Fruit fly (Drosophila melanogaster): Measurements from ENCODE around the gene CG14410.

The CG14410 gene

DNA sequence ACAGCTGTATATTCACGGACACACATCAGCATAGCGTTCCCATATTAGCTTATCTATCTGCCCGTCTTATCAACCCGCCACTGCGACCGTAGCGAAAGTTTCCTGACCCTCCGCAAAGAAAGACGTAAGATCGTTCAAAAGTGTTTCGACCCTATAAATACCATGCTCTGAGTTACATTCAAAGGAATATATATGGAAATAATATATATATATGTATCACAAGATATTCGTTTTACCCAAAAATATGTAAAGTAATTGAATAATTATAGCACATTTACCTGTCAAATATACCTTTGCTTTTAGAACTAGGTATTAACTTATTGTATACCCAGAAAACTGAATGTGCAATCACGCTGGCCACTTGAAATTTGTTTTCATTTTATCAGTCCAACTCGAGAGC is 26.1 kb upstream of the CG14410 start (continued):
- TF ChIP-seq dsx (GFP tag; optimal IDR thresholded peaks at IDR 0.05; ENCODE audit: poor library complexity, severe bottlenecking) = no peak
- peak; percentile 17 for TF ChIP-seq lz (GFP tag; optimal IDR thresholded peaks at IDR 0.05)
- TF ChIP-seq CG1621 (tag; optimal IDR thresholded peaks at IDR 0.05) = no peak
- no peak for TF ChIP-seq CG3032 (tag; optimal IDR thresholded peaks at IDR 0.05)
- peak; percentile 15 for TF ChIP-seq cyc (GFP tag; optimal IDR thresholded peaks at IDR 0.05)
- no peak for TF ChIP-seq Ets21C (GFP tag; optimal IDR thresholded peaks at IDR 0.05)
- TF ChIP-seq Sox102F (GFP tag; optimal IDR thresholded peaks at IDR 0.05) = peak; percentile 12
- TF ChIP-seq CG31627 (GFP tag; optimal IDR thresholded peaks at IDR 0.05) = no peak
- TF ChIP-seq Eip93F (GFP tag; optimal IDR thresholded peaks at IDR 0.05) = no peak
- TF ChIP-seq CG16779 (tag; optimal IDR thresholded peaks at IDR 0.05) = no peak
- TF ChIP-seq CG7368 (GFP tag; optimal IDR thresholded peaks at IDR 0.05) = no peak
- peak; percentile 28 for TF ChIP-seq acj6 (GFP tag; optimal IDR thresholded peaks at IDR 0.05)
- TF ChIP-seq Ets96B (tag; optimal IDR thresholded peaks at IDR 0.05) = peak; percentile 12
- TF ChIP-seq dac (GFP tag; optimal IDR thresholded peaks at IDR 0.05) = no peak
- TF ChIP-seq ss (GFP tag; optimal IDR thresholded peaks at IDR 0.05) = no peak
- no peak for TF ChIP-seq Hr38 (GFP tag; optimal IDR thresholded peaks at IDR 0.05)
- TF ChIP-seq Sox15 (GFP tag; optimal IDR thresholded peaks at IDR 0.05) = no peak
- no peak for TF ChIP-seq Lpt (GFP tag; optimal IDR thresholded peaks at IDR 0.05)
- TF ChIP-seq CG8319 (GFP tag; optimal IDR thresholded peaks at IDR 0.05) = no peak
- 0 out of 2 replicates have a peak, but pooled peaks have one; percentile 26 for TF ChIP-seq Gug (GFP tag; IDR thresholded peaks at IDR 0.05)
- TF ChIP-seq CG11294 (GFP tag; IDR thresholded peaks at IDR 0.05) = no peak
- no peak for TF ChIP-seq CG6276 (GFP tag; optimal IDR thresholded peaks at IDR 0.05)
- peak; percentile 19 for TF ChIP-seq CG3919 (GFP tag; optimal IDR thresholded peaks at IDR 0.05)
- no peak for TF ChIP-seq CG11762 (GFP tag; optimal IDR thresholded peaks at IDR 0.05; ENCODE audit: insufficient read depth)
- TF ChIP-seq spab (GFP tag; optimal IDR thresholded peaks at IDR 0.05) = no peak
- TF ChIP-seq CG10631 (GFP tag; optimal IDR thresholded peaks at IDR 0.05) = no peak
- TF ChIP-seq achi (GFP tag; optimal IDR thresholded peaks at IDR 0.05) = peak; percentile 13
- TF ChIP-seq Smox (GFP tag; optimal IDR thresholded peaks at IDR 0.05) = peak; percentile 20
- TF ChIP-seq CG6854 (GFP tag; optimal IDR thresholded peaks at IDR 0.05) = no peak
- TF ChIP-seq Met (GFP tag; optimal IDR thresholded peaks at IDR 0.05) = peak; percentile 11
- peak; percentile 47 for TF ChIP-seq Eip78C (GFP tag)
- peak; percentile 75 for TF ChIP-seq svp (GFP tag)

DNA sequence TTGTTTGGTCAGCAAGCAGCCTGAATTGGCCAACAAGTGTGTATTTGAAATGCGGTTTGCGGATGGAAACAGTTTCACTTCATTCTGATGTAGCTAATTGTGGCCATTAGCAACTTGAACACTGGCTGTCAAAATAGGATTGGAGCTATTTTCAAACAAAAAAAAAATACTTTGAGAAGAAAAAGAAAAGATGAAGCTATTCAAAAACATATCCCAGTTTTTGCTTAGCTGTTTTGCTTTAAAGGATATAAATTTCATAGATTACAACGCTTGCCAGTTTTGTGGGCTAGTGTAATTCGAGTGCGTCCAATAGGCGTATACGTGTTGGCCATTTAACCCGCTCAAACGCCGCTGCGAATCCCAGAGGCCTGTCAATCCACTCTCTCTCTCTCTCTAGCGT is 24.3 kb upstream of the CG14410 start:
- TF ChIP-seq CG6163 (GFP tag; IDR thresholded peaks at IDR 0.05) (peak; percentile 52; the same call in 2 of the 3 replicates), OdsH (GFP tag; optimal IDR thresholded peaks at IDR 0.05) (peak; percentile 30), Ets21C (GFP tag; optimal IDR thresholded peaks at IDR 0.05) (no peak), CG32006 (GFP tag; optimal IDR thresholded peaks at IDR 0.05) (peak; percentile 73), fd85E (GFP tag; optimal IDR thresholded peaks at IDR 0.05) (no peak), CG15336 (GFP tag; IDR thresholded peaks at IDR 0.05) (peak; percentile 89), fkh (GFP tag; optimal IDR thresholded peaks at IDR 0.05) (no peak), CG10631 (GFP tag; optimal IDR thresholded peaks at IDR 0.05) (peak; percentile 11), Lpt (GFP tag; optimal IDR thresholded peaks at IDR 0.05) (peak; percentile 37), Met (GFP tag; optimal IDR thresholded peaks at IDR 0.05) (no peak), CG31627 (GFP tag; optimal IDR thresholded peaks at IDR 0.05) (no peak), CG6854 (GFP tag; optimal IDR thresholded peaks at IDR 0.05) (no peak), Eip93F (GFP tag; optimal IDR thresholded peaks at IDR 0.05) (no peak), CG6792 (GFP tag; optimal IDR thresholded peaks at IDR 0.05) (no peak), CG11294 (GFP tag; IDR thresholded peaks at IDR 0.05) (peak; percentile 45; the same call in 1 of the 2 replicates), CG34406 (GFP tag; optimal IDR thresholded peaks at IDR 0.05) (no peak), dac (GFP tag; optimal IDR thresholded peaks at IDR 0.05) (peak; percentile 31), CG7368 (GFP tag; optimal IDR thresholded peaks at IDR 0.05) (no peak), CG6276 (GFP tag; optimal IDR thresholded peaks at IDR 0.05) (peak; percentile 73), lz (GFP tag; optimal IDR thresholded peaks at IDR 0.05) (no peak), CG10669 (GFP tag; optimal IDR thresholded peaks at IDR 0.05) (no peak), CG4318 (GFP tag; optimal IDR thresholded peaks at IDR 0.05) (peak; percentile 27), Smox (GFP tag; optimal IDR thresholded peaks at IDR 0.05) (no peak), CG6808 (GFP tag; optimal IDR thresholded peaks at IDR 0.05) (no peak), CG8119 (GFP tag; IDR thresholded peaks at IDR 0.05) (peak; percentile 80), dsx (GFP tag; optimal IDR thresholded peaks at IDR 0.05; ENCODE audit: poor library complexity, severe bottlenecking) (no peak), Eip78C (GFP tag) (no peak), achi (GFP tag; optimal IDR thresholded peaks at IDR 0.05) (peak; percentile 27), vri (GFP tag; optimal IDR thresholded peaks at IDR 0.05) (no peak), topi (GFP tag; optimal IDR thresholded peaks at IDR 0.05) (no peak), Ets96B (tag; optimal IDR thresholded peaks at IDR 0.05) (no peak), Gug (GFP tag; IDR thresholded peaks at IDR 0.05) (peak; percentile 26; the same call in 1 of the 2 replicates), fd59A (GFP tag; optimal IDR thresholded peaks at IDR 0.05) (no peak), CG3919 (GFP tag; optimal IDR thresholded peaks at IDR 0.05) (peak; percentile 22), acj6 (GFP tag; optimal IDR thresholded peaks at IDR 0.05) (peak; percentile 7), Sox14 (GFP tag; optimal IDR thresholded peaks at IDR 0.05) (no peak)

Measured in whole organism, prepupa.